Worm (Caenorhabditis elegans) whole organism, midembryonic: ENCODE results near the gene ZK185.4.

Source experiments
- flt-1 ChIP-seq: fragments of 200-800 bp; sonication (Bioruptor generic); IDR thresholded peaks from 2 replicates; pipeline ENCODE4 v1.3.6; 2022; ENCODE audit warnings: missing genetic modification characterization, missing compliant biosample characterization
- ref-1 ChIP-seq: fragments of 200-800 bp; sonication (Bioruptor generic); conservative IDR thresholded peaks from 2 replicates; pipeline ENCODE4 v1.3.6; 2022; ENCODE audit warnings: missing genetic modification reagents, missing genetic modification characterization, missing compliant biosample characterization
- tab-1 ChIP-seq: fragments of 200-800 bp; sonication (Bioruptor generic); IDR thresholded peaks from 2 replicates; pipeline ENCODE4 v1.3.6; 2022; ENCODE audit warnings: missing genetic modification characterization, missing compliant biosample characterization

DNA sequence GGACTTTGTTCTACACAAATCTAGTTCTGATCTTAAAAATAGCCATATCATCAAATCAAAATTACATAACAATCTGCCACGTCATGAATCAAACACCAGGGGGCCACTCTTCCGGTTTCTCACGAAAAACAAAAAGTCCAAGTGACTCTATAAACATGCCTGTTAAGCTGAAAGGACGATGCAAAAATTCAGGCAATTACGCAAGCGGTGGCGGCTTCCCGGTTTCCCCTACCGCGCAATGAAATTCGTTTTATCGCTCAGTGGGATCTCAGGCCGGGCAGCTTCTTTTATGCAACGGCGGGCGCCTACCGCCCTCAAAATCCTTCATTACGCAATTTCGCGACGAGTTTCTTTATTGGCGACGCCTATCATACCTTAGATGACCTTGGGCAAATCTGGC, 13.2 kb downstream of the ZK185.4 start:
- no peak for TF ChIP-seq flt-1
- TF ChIP-seq ref-1: no peak
- TF ChIP-seq tab-1 (GFP tag; lab: Robert Waterston, UW): no peak
